Worm (Caenorhabditis elegans): ENCODE measurements around the gene C01G12.13.

The C01G12.13 gene

ce11 chrII:14599933-14600630 lies 23.6 kb downstream of the C01G12.13 start (continued):
- TF ChIP-seq nhr-12 (tag; optimal IDR thresholded peaks at IDR 0.05) (no peak), lin-15B (tag; optimal IDR thresholded peaks at IDR 0.05) (no peak), mef-2 (tag; optimal IDR thresholded peaks at IDR 0.05) (no peak), snu-23 (GFP tag; optimal IDR thresholded peaks at IDR 0.05) (peak; percentile 59), nhr-237 (tag; optimal IDR thresholded peaks at IDR 0.05) (no peak), nhr-19 (GFP tag; conservative IDR thresholded peaks at IDR 0.05) (peak; percentile 31), mab-9 (GFP tag; IDR thresholded peaks at IDR 0.05) (no peak), lin-35 (GFP tag; optimal IDR thresholded peaks at IDR 0.05) (peak in 1 of 2 experiments; percentile 45), nhr-85 (tag) (peak; percentile 92), hlh-4 (tag; optimal IDR thresholded peaks at IDR 0.05) (no peak), alr-1 (tag; optimal IDR thresholded peaks at IDR 0.05; ENCODE audit: borderline replicate concordance) (no peak), unc-130 (tag; optimal IDR thresholded peaks at IDR 0.05) (no peak), jun-1 (tag; optimal IDR thresholded peaks at IDR 0.05) (no peak), hpl-2 (GFP tag; optimal IDR thresholded peaks at IDR 0.05) (no peak), egl-13 (tag; optimal IDR thresholded peaks at IDR 0.05) (no peak), Y116A8C.19 (tag; optimal IDR thresholded peaks at IDR 0.05; ENCODE audit: borderline replicate concordance) (no peak), nhr-28 (tag; optimal IDR thresholded peaks at IDR 0.05) (no peak), ceh-90 (tag; optimal IDR thresholded peaks at IDR 0.05) (no peak), tlp-1 (tag; optimal IDR thresholded peaks at IDR 0.05) (no peak), nhr-76 (tag; optimal IDR thresholded peaks at IDR 0.05) (no peak), skn-1 (tag; optimal IDR thresholded peaks at IDR 0.05) (no peak), zip-4 (GFP tag; optimal IDR thresholded peaks at IDR 0.05) (no peak), lin-13 (GFP tag; optimal IDR thresholded peaks at IDR 0.05) (no peak), aly-2 (tag; optimal IDR thresholded peaks at IDR 0.05) (no peak), irx-1 (tag; optimal IDR thresholded peaks at IDR 0.05) (no peak), ztf-4 (tag; optimal IDR thresholded peaks at IDR 0.05) (no peak), C34B4.2 (tag; optimal IDR thresholded peaks at IDR 0.05) (no peak), aha-1 (tag; optimal IDR thresholded peaks at IDR 0.05) (no peak), lsy-2 (tag; optimal IDR thresholded peaks at IDR 0.05) (peak in 1 of 2 experiments; percentile 10), hlh-17 (GFP tag; optimal IDR thresholded peaks at IDR 0.05; ENCODE audit: borderline replicate concordance) (no peak), zag-1 (tag; optimal IDR thresholded peaks at IDR 0.05) (no peak), elt-3 (tag; optimal IDR thresholded peaks at IDR 0.05) (peak in 4 of 6 experiments; percentile 33 to 54 (median 39)), nhr-47 (tag; optimal IDR thresholded peaks at IDR 0.05) (no peak), nhr-77 (tag; optimal IDR thresholded peaks at IDR 0.05) (no peak), tbx-2 (tag; optimal IDR thresholded peaks at IDR 0.05) (no peak), swsn-7 (tag; optimal IDR thresholded peaks at IDR 0.05) (no peak)

ce11 chrII:14600852-14601313 lies 24.4 kb downstream of the C01G12.13 start, which contains the start of gene tps-2:
Gene tps-2, plus strand, starts transcription at chrII:14600902.
- TF ChIP-seq ces-1 (GFP tag; optimal IDR thresholded peaks at IDR 0.05) (no peak), tlp-1 (tag; optimal IDR thresholded peaks at IDR 0.05) (no peak), unc-30 (tag; optimal IDR thresholded peaks at IDR 0.05) (no peak), ama-1 (optimal IDR thresholded peaks at IDR 0.05) (peak; percentile 63), mep-1 (tag; optimal IDR thresholded peaks at IDR 0.05) (no peak), lin-15B (tag; optimal IDR thresholded peaks at IDR 0.05) (no peak), zip-4 (GFP tag; optimal IDR thresholded peaks at IDR 0.05) (no peak), egl-27 (tag; optimal IDR thresholded peaks at IDR 0.05) (no peak)

DNA sequence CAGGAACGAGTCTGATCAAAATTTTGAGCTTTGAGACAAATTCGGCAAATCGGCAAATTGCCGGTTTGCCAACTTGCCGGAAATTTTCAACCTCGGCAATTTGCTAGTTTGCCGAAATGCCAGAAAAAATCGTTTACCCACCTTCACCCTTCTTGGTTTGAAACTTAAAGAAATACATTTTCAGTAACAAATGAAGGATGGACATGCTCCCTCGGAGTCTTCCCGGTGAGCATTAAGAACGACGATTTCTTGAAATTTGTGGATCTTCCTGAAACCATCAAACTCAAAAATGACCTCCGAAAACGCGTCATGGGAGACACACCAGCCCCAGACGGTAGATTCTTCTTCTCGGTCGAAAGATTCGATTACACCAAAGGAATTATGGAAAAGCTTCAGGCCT lies 26.2 kb downstream of the C01G12.13 start:
- TF ChIP-seq ces-1 (GFP tag; optimal IDR thresholded peaks at IDR 0.05) (no peak), efl-1 (optimal IDR thresholded peaks at IDR 0.05) (no peak), efl-1 (GFP tag; optimal IDR thresholded peaks at IDR 0.05 in 1 of 2) (peak in 1 of 2 experiments; percentile 51)

Measured in whole organism, L1 larva.